Worm (Caenorhabditis elegans) whole organism, late embryonic: ENCODE data around the gene F54D8.6.

Experiments
- ceh-18 ChIP-seq: sonication (generic microtip); optimal IDR thresholded peaks from 2 replicates; lab custom pipeline; 2016; ENCODE audit warnings: missing genetic modification characterization, missing compliant biosample characterization
- ceh-2 ChIP-seq: sonication (generic microtip); optimal IDR thresholded peaks from 2 replicates; lab custom pipeline; 2016; ENCODE audit warnings: missing genotype, missing genetic modification characterization, missing compliant biosample characterization
- ceh-9 ChIP-seq: sonication (generic microtip); optimal IDR thresholded peaks from 2 replicates; lab custom pipeline; 2016; ENCODE audit warnings: mild to moderate bottlenecking, missing genetic modification characterization, inconsistent platforms, missing compliant biosample characterization
- dmd-4 ChIP-seq: sonication (generic microtip); optimal IDR thresholded peaks from 2 replicates; lab custom pipeline; 2016; ENCODE audit warnings: borderline replicate concordance, missing genetic modification characterization, missing compliant biosample characterization
- fkh-10 ChIP-seq: fragments of 150-350 bp; optimal IDR thresholded peaks from 2 replicates; lab custom pipeline; 2014; ENCODE audit warnings: missing biosample characterization, missing genetic modification reagents, missing genetic modification characterization
- nhr-11 ChIP-seq: fragments of 150-350 bp; optimal IDR thresholded peaks from 2 replicates; lab custom pipeline; 2014; ENCODE audit warnings: missing biosample characterization, missing genetic modification characterization
- pha-4 ChIP-seq: fragments of 150-350 bp; optimal IDR thresholded peaks from 2 replicates; lab custom pipeline; 2018; ENCODE audit warnings: missing biosample characterization, missing genetic modification reagents, missing genetic modification characterization
- pqm-1 ChIP-seq: sonication (generic microtip); optimal IDR thresholded peaks from 2 replicates; lab custom pipeline; 2016; ENCODE audit warnings: missing genetic modification characterization, missing compliant biosample characterization
- ref-2 ChIP-seq: sonication (generic microtip); optimal IDR thresholded peaks from 2 replicates; lab custom pipeline; 2016; ENCODE audit warnings: missing genetic modification characterization, missing compliant biosample characterization
- tbx-7 ChIP-seq: sonication (generic microtip); optimal IDR thresholded peaks from 2 replicates; lab custom pipeline; 2016; ENCODE audit warnings: missing genotype, missing genetic modification characterization, missing compliant biosample characterization
- ttx-3 ChIP-seq: sonication (generic microtip); optimal IDR thresholded peaks from 2 replicates; lab custom pipeline; 2016; ENCODE audit warnings: missing genetic modification reagents, missing genetic modification characterization, missing compliant biosample characterization
- unc-3 ChIP-seq, 2 experiments: fragments of 200-800 bp in 1 of 2; sonication (Bioruptor generic) in 1 of 2; sonication (generic microtip) in 1 of 2; conservative IDR thresholded peaks in 1 of 2; optimal IDR thresholded peaks in 1 of 2; 2 replicates each; pipeline versions ENCODE4 v1.3.6 to Lab custom; 2016 to 2022; ENCODE audit warnings: missing compliant biosample characterization in 2 of 2, missing genetic modification characterization in 2 of 2, missing genetic modification reagents in 1 of 2
- unc-86 ChIP-seq: sonication (generic microtip); optimal IDR thresholded peaks from 2 replicates; lab custom pipeline; 2016; ENCODE audit warnings: missing genetic modification characterization, missing compliant biosample characterization

DNA sequence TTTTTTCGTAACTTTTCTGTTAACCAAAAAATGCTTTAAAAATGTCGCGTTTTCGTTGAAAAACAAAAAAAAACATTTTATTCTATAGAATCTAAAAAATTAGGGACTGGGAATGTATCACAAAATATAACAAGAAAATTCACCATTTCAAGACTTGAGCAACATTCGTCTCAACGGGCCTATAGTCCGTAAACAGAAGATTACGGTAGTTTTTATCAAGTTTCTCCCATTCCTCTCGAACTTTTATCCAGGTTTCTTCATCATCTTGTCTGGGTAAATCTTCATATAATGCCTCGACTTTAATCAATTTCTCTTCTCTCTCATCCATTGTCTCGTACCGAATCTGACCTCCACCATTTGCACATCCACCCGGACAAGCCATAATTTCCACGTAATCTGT is 52.6 kb downstream of the F54D8.6 start:
- TF ChIP-seq fkh-10 (GFP tag; lab: Kevin White, UChicago) (no peak), unc-86 (no peak), pha-4 (no peak), dmd-4 (tag; lab: Kevin White, UChicago) (no peak), tbx-7 (tag; lab: Kevin White, UChicago) (no peak), unc-3 (GFP tag; conservative IDR thresholded peaks at IDR 0.05; lab: Robert Waterston, UW) (no peak), unc-3 (tag; optimal IDR thresholded peaks at IDR 0.05; lab: Kevin White, UChicago) (no peak), ref-2 (tag; lab: Kevin White, UChicago) (no peak), ceh-9 (tag; lab: Kevin White, UChicago) (no peak), ttx-3 (tag; lab: Kevin White, UChicago) (no peak), pqm-1 (tag; lab: Kevin White, UChicago) (no peak), ceh-2 (no peak), ceh-18 (tag; lab: Kevin White, UChicago) (no peak), nhr-11 (tag; lab: Kevin White, UChicago) (no peak)
